Fruit fly (Drosophila melanogaster): ENCODE data around the gene CG42594.

The CG42594 gene

DNA sequence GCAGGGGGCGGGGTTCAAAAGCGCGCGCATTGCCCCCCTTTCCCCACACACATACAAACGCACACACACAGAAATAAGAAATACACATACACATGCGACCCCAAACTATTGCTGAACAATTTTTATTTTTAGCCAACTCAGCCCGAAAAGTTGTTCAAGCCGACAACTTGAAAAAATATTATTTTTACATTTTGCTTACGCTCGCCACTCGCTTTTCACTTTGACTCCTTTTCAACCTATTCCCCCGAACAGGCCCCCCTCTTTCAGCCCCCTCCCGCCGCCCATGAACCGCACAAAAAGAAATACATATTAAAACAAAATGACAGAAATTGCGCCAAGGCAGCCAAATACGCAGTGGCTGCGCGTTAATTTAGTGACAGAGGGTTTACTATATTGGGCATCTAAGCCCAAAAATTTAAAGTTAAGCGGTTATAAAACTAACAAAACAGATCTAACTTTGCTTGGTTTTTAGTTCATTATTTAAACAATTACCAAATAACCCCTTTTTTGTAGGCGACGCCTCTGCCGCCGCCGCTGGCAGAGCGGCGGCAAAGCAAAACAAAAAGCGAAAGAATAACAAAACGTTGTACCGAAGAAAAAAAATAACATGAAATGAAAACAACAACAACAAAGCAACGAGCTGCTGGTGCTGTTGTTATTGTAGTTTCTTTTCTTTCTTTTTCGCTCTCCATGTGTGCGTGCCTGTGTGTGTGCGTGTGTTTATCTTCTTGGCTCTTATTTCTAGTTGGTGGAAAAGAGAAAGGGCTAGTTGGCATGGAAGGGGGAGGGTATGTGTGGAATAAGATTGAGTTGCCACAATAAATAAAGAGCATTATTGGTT is 69.5 kb downstream of the CG42594 start (continued):
- TF ChIP-seq CG11456 (GFP tag; IDR thresholded peaks at IDR 0.05): peak; percentile 100
- peak; percentile 100 for TF ChIP-seq CG17359 (tag; optimal IDR thresholded peaks at IDR 0.05)
- peak; percentile 100 for TF ChIP-seq CG32532 (GFP tag; IDR thresholded peaks at IDR 0.05)
- peak; percentile 98 for TF ChIP-seq p53 (GFP tag; optimal IDR thresholded peaks at IDR 0.05)
- peak; percentile 94 for TF ChIP-seq E2f2 (GFP tag; IDR thresholded peaks at IDR 0.05)
- peak; percentile 24 for TF ChIP-seq CG1832 (GFP tag; optimal IDR thresholded peaks at IDR 0.05)
- peak; percentile 99 for TF ChIP-seq Blimp-1 (GFP tag; optimal IDR thresholded peaks at IDR 0.05)
- peak; percentile 100 for TF ChIP-seq tio (GFP tag; optimal IDR thresholded peaks at IDR 0.05)
- TF ChIP-seq pan (optimal IDR thresholded peaks at IDR 0.05): no peak
- TF ChIP-seq pan (GFP tag; optimal IDR thresholded peaks at IDR 0.05 in 1 of 2, IDR thresholded peaks at IDR 0.05 in 1 of 2): peak in 1 of 2 experiments; percentile 100
- no peak for TF ChIP-seq CG6791 (GFP tag; IDR thresholded peaks at IDR 0.05; ENCODE audit: partially characterized antibody)
- TF ChIP-seq pum (GFP tag; optimal IDR thresholded peaks at IDR 0.05): peak; percentile 100
- peak; percentile 100 for TF ChIP-seq nom (GFP tag; optimal IDR thresholded peaks at IDR 0.05)
- peak; percentile 100 for TF ChIP-seq dmrt99B (tag; optimal IDR thresholded peaks at IDR 0.05)
- TF ChIP-seq CG11093 (GFP tag; IDR thresholded peaks at IDR 0.05): peak; percentile 100
- TF ChIP-seq CG30403 (GFP tag; optimal IDR thresholded peaks at IDR 0.05): peak; percentile 100
- peak; percentile 100 for TF ChIP-seq CG18262 (tag; optimal IDR thresholded peaks at IDR 0.05)
- TF ChIP-seq kah (GFP tag; optimal IDR thresholded peaks at IDR 0.05): peak; percentile 99
- TF ChIP-seq nerfin-2 (GFP tag; IDR thresholded peaks at IDR 0.05; ENCODE audit: partially characterized antibody): no peak
- TF ChIP-seq sna (GFP tag; IDR thresholded peaks at IDR 0.05; ENCODE audit: partially characterized antibody): no peak
- TF ChIP-seq tx (GFP tag; optimal IDR thresholded peaks at IDR 0.05): peak; percentile 99
- TF ChIP-seq CG7556 (GFP tag; optimal IDR thresholded peaks at IDR 0.05): peak; percentile 100
- TF ChIP-seq pfk (GFP tag; optimal IDR thresholded peaks at IDR 0.05): peak; percentile 77
- TF ChIP-seq CoRest (tag; optimal IDR thresholded peaks at IDR 0.05): peak; percentile 100
- TF ChIP-seq ato (GFP tag; IDR thresholded peaks at IDR 0.05; ENCODE audit: partially characterized antibody): no peak
- TF ChIP-seq Ets97D (GFP tag; optimal IDR thresholded peaks at IDR 0.05): peak; percentile 97
- peak; percentile 95 for TF ChIP-seq Bdp1 (GFP tag; optimal IDR thresholded peaks at IDR 0.05)
- TF ChIP-seq CG3065 (GFP tag; optimal IDR thresholded peaks at IDR 0.05): peak; percentile 99
- TF ChIP-seq Xbp1 (GFP tag; optimal IDR thresholded peaks at IDR 0.05): peak; percentile 100
- peak; percentile 99 for TF ChIP-seq sug (tag; optimal IDR thresholded peaks at IDR 0.05)
- TF ChIP-seq exex (tag; optimal IDR thresholded peaks at IDR 0.05): peak; percentile 98
- peak; percentile 99 for TF ChIP-seq Taf1 (GFP tag; IDR thresholded peaks at IDR 0.05)
- TF ChIP-seq Six4 (GFP tag; optimal IDR thresholded peaks at IDR 0.05): peak; percentile 100
- peak; percentile 100 for TF ChIP-seq nau (GFP tag; optimal IDR thresholded peaks at IDR 0.05)
- no peak for TF ChIP-seq CG34224 (GFP tag; IDR thresholded peaks at IDR 0.05; ENCODE audit: partially characterized antibody)
- TF ChIP-seq ftz-f1 (GFP tag; optimal IDR thresholded peaks at IDR 0.05): peak; percentile 98
- TF ChIP-seq gsb (GFP tag; IDR thresholded peaks at IDR 0.05): peak; percentile 99
- TF ChIP-seq lab (GFP tag; optimal IDR thresholded peaks at IDR 0.05): peak; percentile 100
- TF ChIP-seq YL-1 (GFP tag; optimal IDR thresholded peaks at IDR 0.05): peak; percentile 100
- TF ChIP-seq CG42726 (GFP tag; IDR thresholded peaks at IDR 0.05; ENCODE audit: partially characterized antibody): peak; percentile 28; the same call in 1 of the 2 replicates
- peak; percentile 99 for TF ChIP-seq slou (GFP tag; optimal IDR thresholded peaks at IDR 0.05)
- no peak for TF ChIP-seq yki (optimal IDR thresholded peaks at IDR 0.05)
- peak; percentile 96 for TF ChIP-seq CG8281 (tag; optimal IDR thresholded peaks at IDR 0.05)
- TF ChIP-seq org-1 (GFP tag; optimal IDR thresholded peaks at IDR 0.05): peak; percentile 100
- TF ChIP-seq run (tag; optimal IDR thresholded peaks at IDR 0.05): peak; percentile 99
- no peak for TF ChIP-seq Opbp (GFP tag; IDR thresholded peaks at IDR 0.05; ENCODE audit: partially characterized antibody)
- TF ChIP-seq CG4360 (GFP tag; IDR thresholded peaks at IDR 0.05): peak; percentile 98
- peak; percentile 100 for TF ChIP-seq NFAT (GFP tag; IDR thresholded peaks at IDR 0.05)

Data from whole organism, embryonic.